Fruit fly (Drosophila melanogaster) whole organism: ENCODE data around the gene Osi5.

ENCODE experiments used
- CG8478 ChIP-seq: fragments of >200 bp; optimal IDR thresholded peaks from 2 replicates; lab custom pipeline; 2018; ENCODE audit warnings: inconsistent platforms
- Dll ChIP-seq: fragments of >200 bp; optimal IDR thresholded peaks from 2 replicates; lab custom pipeline; 2017
- EcR ChIP-seq, 2 experiments: fragments of >200 bp; optimal IDR thresholded peaks; 2 replicates each; lab custom pipeline; 2017; ENCODE audit warnings: missing biosample characterization in 2 of 2, missing genetic modification characterization in 2 of 2, missing genetic modification reagents in 2 of 2
- pan ChIP-seq: fragments of >200 bp; optimal IDR thresholded peaks from 2 replicates; lab custom pipeline; 2017
- psq ChIP-seq: fragments of >200 bp; optimal IDR thresholded peaks from 2 replicates; lab custom pipeline; 2017

- TF ChIP-seq CG8478 (lab: Kevin White, UChicago) (no peak), EcR (GFP tag; optimal IDR thresholded peaks at IDR 0.05; lab: Kevin White, UChicago) (no peak), pan (lab: Kevin White, UChicago) (no peak), psq (lab: Kevin White, UChicago) (no peak), Dll (lab: Kevin White, UChicago) (no peak)
Observed at dm6 chr3R:6230298-6230697, 3.0 kb downstream of the Osi5 start.
